Fruit fly (Drosophila melanogaster): Measurements from ENCODE around the gene 5PtaseI.
A peak's percentile ranks its signal among the peaks of the same experiment; 100 is the strongest.

Gene 5PtaseI

DNA sequence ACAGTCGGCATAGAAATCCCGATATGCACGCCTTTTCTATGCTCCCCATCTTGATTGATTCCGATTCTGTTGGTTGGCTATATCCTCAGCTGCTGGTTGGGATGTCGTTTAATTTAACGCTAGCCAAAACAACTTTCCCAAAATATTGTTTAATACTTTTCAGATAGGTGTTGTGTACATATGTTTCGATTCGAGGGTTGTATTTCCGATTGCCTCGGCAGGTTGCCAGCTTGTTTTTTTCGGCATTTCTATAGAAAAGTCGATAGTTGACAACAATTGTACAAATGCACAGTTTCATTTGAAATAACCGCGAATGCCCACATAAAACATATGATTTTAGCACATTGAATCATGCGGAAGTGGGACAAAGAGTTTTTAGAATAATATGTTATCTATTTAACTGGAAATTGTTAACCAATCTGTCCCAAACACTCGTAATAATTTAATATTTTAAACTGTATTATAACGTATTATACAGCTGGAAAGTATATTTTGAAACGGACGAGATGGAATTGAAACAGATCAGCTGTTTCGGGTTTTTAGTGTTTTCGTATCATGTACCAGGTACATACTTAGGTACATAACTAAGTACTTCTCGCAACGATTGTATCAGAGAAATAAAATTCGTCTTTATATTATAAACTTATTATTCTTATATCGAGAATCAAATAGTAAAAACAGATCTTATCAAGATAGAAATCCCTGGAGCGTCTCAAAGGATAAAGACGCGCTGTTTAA is 9.7 kb upstream of the 5PtaseI start, which contains the start of gene CG31109:
CG31109 (minus strand) TSS at position 203 of the 738 bp plus-strand sequence.
- TF ChIP-seq CG1233 (GFP tag; optimal IDR thresholded peaks at IDR 0.05) (no peak), Awh (GFP tag; IDR thresholded peaks at IDR 0.05) (no peak), Bgb (GFP tag; IDR thresholded peaks at IDR 0.05; ENCODE audit: partially characterized antibody) (peak; percentile 59), dimm (GFP tag; IDR thresholded peaks at IDR 0.05) (no peak), lilli (GFP tag; optimal IDR thresholded peaks at IDR 0.05) (peak; percentile 60), CG13123 (GFP tag; optimal IDR thresholded peaks at IDR 0.05) (no peak), sens (GFP tag) (peak; percentile 86), Opbp (GFP tag; IDR thresholded peaks at IDR 0.05; ENCODE audit: partially characterized antibody) (peak; percentile 46; the same call in 1 of the 3 replicates), CG13296 (GFP tag; optimal IDR thresholded peaks at IDR 0.05) (peak; percentile 52), CG2678 (tag; optimal IDR thresholded peaks at IDR 0.05) (peak; percentile 24), CG2116 (GFP tag; optimal IDR thresholded peaks at IDR 0.05) (peak; percentile 99), BEAF-32 (GFP tag; optimal IDR thresholded peaks at IDR 0.05) (peak; percentile 71), CG12155 (GFP tag; optimal IDR thresholded peaks at IDR 0.05) (no peak), CG7928 (GFP tag; optimal IDR thresholded peaks at IDR 0.05) (no peak), CG8924 (tag; optimal IDR thresholded peaks at IDR 0.05) (peak; percentile 67), CG6791 (GFP tag; IDR thresholded peaks at IDR 0.05; ENCODE audit: partially characterized antibody) (peak; percentile 37; the same call in 1 of the 3 replicates), CG6683 (GFP tag; optimal IDR thresholded peaks at IDR 0.05) (no peak), eyg (GFP tag; optimal IDR thresholded peaks at IDR 0.05) (no peak), Oli (tag; optimal IDR thresholded peaks at IDR 0.05) (no peak), Med (GFP tag) (peak; percentile 74), Dad (GFP tag; optimal IDR thresholded peaks at IDR 0.05) (no peak), Ets65A (GFP tag) (no peak), PHDP (tag; optimal IDR thresholded peaks at IDR 0.05) (peak; percentile 1), CG12744 (GFP tag; optimal IDR thresholded peaks at IDR 0.05) (no peak), B-H2 (GFP tag; optimal IDR thresholded peaks at IDR 0.05) (peak; percentile 60), MTF-1 (GFP tag; optimal IDR thresholded peaks at IDR 0.05; ENCODE audit: borderline replicate concordance) (no peak), CG9876 (GFP tag; optimal IDR thresholded peaks at IDR 0.05) (no peak), CG10565 (GFP tag; optimal IDR thresholded peaks at IDR 0.05) (no peak), Dll (GFP tag; IDR thresholded peaks at IDR 0.05; ENCODE audit: partially characterized antibody) (peak; percentile 50; the same call in 1 of the 4 replicates), pnt (GFP tag; optimal IDR thresholded peaks at IDR 0.05) (no peak), esg (GFP tag; conservative IDR thresholded peaks at IDR 0.05) (no peak), CG9437 (GFP tag; optimal IDR thresholded peaks at IDR 0.05) (no peak), Hr78 (GFP tag; optimal IDR thresholded peaks at IDR 0.05) (no peak), Deaf1 (tag; optimal IDR thresholded peaks at IDR 0.05) (no peak), E2f2 (GFP tag; IDR thresholded peaks at IDR 0.05) (peak; percentile 82), CG31441 (GFP tag; IDR thresholded peaks at IDR 0.05) (no peak; the same call in 1 of the 2 replicates), CG8765 (GFP tag; IDR thresholded peaks at IDR 0.05) (no peak), tll (GFP tag; optimal IDR thresholded peaks at IDR 0.05) (no peak), CG3407 (GFP tag; optimal IDR thresholded peaks at IDR 0.05) (no peak), Hr39 (optimal IDR thresholded peaks at IDR 0.05) (no peak), HmgD (GFP tag; optimal IDR thresholded peaks at IDR 0.05) (no peak), gcm (GFP tag; optimal IDR thresholded peaks at IDR 0.05) (no peak), Taf1 (GFP tag; IDR thresholded peaks at IDR 0.05) (no peak), CG3281 (GFP tag; optimal IDR thresholded peaks at IDR 0.05) (no peak), mirr (GFP tag; optimal IDR thresholded peaks at IDR 0.05) (peak; percentile 54), sima (GFP tag; optimal IDR thresholded peaks at IDR 0.05) (no peak), CG13287 (GFP tag; IDR thresholded peaks at IDR 0.05; ENCODE audit: partially characterized antibody) (peak; percentile 61), lola (GFP tag; optimal IDR thresholded peaks at IDR 0.05) (peak in 1 of 3 experiments; percentile 5), eve (GFP tag; optimal IDR thresholded peaks at IDR 0.05) (peak in 1 of 2 experiments; percentile 56)
